Fruit fly (Drosophila melanogaster): Measurements from ENCODE around the gene Pop4.

Pop4 gene

dm6 chr3L:7938638-7939037 is 39.8 kb downstream of the Pop4 start:
- TF ChIP-seq psq (optimal IDR thresholded peaks at IDR 0.05), result no peak
- no peak for TF ChIP-seq usp (GFP tag; optimal IDR thresholded peaks at IDR 0.05)
- no peak for TF ChIP-seq CG8478 (optimal IDR thresholded peaks at IDR 0.05)
- TF ChIP-seq pan (optimal IDR thresholded peaks at IDR 0.05), result no peak
- no peak for TF ChIP-seq Dll (optimal IDR thresholded peaks at IDR 0.05)
- no peak for TF ChIP-seq EcR (GFP tag; optimal IDR thresholded peaks at IDR 0.05)

dm6 chr3L:7935933-7936494 is 42.4 kb downstream of the Pop4 start, which contains the start of the genes syd and Srp9:
syd (minus strand) TSS chr3L:7936120.
Srp9 (plus strand) TSS chr3L:7936373.
- TF ChIP-seq usp (GFP tag; optimal IDR thresholded peaks at IDR 0.05) (no peak), EcR (GFP tag; optimal IDR thresholded peaks at IDR 0.05) (no peak), Dll (optimal IDR thresholded peaks at IDR 0.05) (no peak), CG8478 (optimal IDR thresholded peaks at IDR 0.05) (no peak)

- no peak for TF ChIP-seq Dll (optimal IDR thresholded peaks at IDR 0.05)
- TF ChIP-seq pan (optimal IDR thresholded peaks at IDR 0.05), result no peak
- TF ChIP-seq usp (GFP tag; optimal IDR thresholded peaks at IDR 0.05), result no peak
- TF ChIP-seq CG8478 (optimal IDR thresholded peaks at IDR 0.05), result no peak
- no peak for TF ChIP-seq psq (optimal IDR thresholded peaks at IDR 0.05)
- TF ChIP-seq EcR (GFP tag; optimal IDR thresholded peaks at IDR 0.05), result no peak
These were observed 43.0 kb downstream of the Pop4 start for dm6 chr3L:7935409-7935932.

dm6 chr3L:7934857-7935256 is 43.6 kb downstream of the Pop4 start:
- TF ChIP-seq EcR (GFP tag; optimal IDR thresholded peaks at IDR 0.05) (no peak), pan (optimal IDR thresholded peaks at IDR 0.05) (no peak), usp (GFP tag; optimal IDR thresholded peaks at IDR 0.05) (no peak), psq (optimal IDR thresholded peaks at IDR 0.05) (no peak), CG8478 (optimal IDR thresholded peaks at IDR 0.05) (no peak), Dll (optimal IDR thresholded peaks at IDR 0.05) (no peak)

- TF ChIP-seq CG8478 (optimal IDR thresholded peaks at IDR 0.05) (no peak), EcR (GFP tag; optimal IDR thresholded peaks at IDR 0.05) (no peak), usp (GFP tag; optimal IDR thresholded peaks at IDR 0.05) (no peak), pan (optimal IDR thresholded peaks at IDR 0.05) (no peak), psq (optimal IDR thresholded peaks at IDR 0.05) (no peak), Dll (optimal IDR thresholded peaks at IDR 0.05) (no peak)
These were observed 44.2 kb downstream of the Pop4 start for dm6 chr3L:7934200-7934599.
